Worm (Caenorhabditis elegans) whole organism, L4/young adult: ENCODE results near the gene cblc-1.

Experiments
- dao-5 ChIP-seq: sonication (generic microtip); optimal IDR thresholded peaks from 2 replicates; lab custom pipeline; 2016; ENCODE audit warnings: missing genotype, missing genetic modification characterization, moderate library complexity, missing compliant biosample characterization
- him-1 ChIP-seq: sonication (generic microtip); optimal IDR thresholded peaks from 2 replicates; lab custom pipeline; 2016; ENCODE audit warnings: missing genotype, missing genetic modification reagents, missing genetic modification characterization, missing compliant biosample characterization

DNA sequence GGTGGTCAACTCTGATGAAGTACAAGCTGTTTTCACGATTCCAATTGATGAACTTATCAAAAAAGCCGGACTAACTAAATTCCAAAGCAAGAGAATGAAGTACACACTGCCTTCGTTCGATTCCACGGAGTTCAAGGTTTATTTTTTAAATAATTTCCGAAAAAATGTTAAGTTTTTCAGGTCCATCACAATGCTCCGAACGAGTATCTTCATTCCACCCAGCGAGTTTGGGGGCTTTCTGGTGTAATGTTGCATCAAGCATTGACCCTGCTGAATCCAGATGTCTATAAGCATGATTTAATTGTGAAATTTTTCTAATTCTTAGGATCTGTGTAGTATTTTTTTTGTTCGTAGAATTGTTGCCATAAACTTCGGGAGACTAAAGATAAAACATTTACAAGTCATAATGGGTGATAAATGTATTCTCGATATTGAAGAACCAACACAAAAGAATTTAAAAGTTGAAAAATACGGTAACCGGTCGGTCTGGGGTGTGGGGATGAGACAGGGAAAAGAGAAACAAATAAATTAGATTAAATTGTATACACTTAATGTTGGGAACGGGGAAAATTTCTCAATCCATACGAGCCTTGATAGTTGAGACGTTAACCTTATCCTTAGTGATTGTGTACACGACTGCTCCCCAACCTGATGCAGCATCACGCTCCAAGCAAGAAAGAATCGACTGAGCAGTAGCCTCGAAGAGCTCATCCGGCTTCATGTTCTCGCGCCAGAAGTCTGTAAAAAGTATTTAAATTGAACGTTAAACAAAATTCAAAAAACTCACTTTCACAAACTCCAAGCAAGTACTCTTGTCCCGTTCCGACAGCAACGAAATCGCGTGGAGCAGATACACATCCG is 13.4 kb upstream of the cblc-1 start:
- no peak for TF ChIP-seq dao-5 (tag; lab: Kevin White, UChicago)
- TF ChIP-seq him-1 (tag; lab: Kevin White, UChicago) = no peak
